Worm (Caenorhabditis elegans) whole organism, early embryonic: ENCODE data around the gene C54G7.1.

Source experiments
- B0310.2 ChIP-seq: sonication (generic microtip); optimal IDR thresholded peaks from 2 replicates; lab custom pipeline; 2016; ENCODE audit warnings: mild to moderate bottlenecking, missing genetic modification characterization, missing compliant biosample characterization
- F13C5.2 ChIP-seq: sonication (generic microtip); optimal IDR thresholded peaks from 2 replicates; lab custom pipeline; 2017; ENCODE audit warnings: mild to moderate bottlenecking, missing genetic modification characterization, inconsistent platforms, missing compliant biosample characterization
- ama-1 ChIP-seq: fragments of 150-350 bp; optimal IDR thresholded peaks from 2 replicates; lab custom pipeline; 2014
- ceh-13 ChIP-seq: fragments of 200-800 bp; sonication (Bioruptor generic); optimal IDR thresholded peaks from 2 replicates; lab custom pipeline; 2018; ENCODE audit warnings: mild to moderate bottlenecking, missing genetic modification characterization, missing compliant biosample characterization
- ceh-36 ChIP-seq: sonication (generic microtip); optimal IDR thresholded peaks from 2 replicates; lab custom pipeline; 2016; ENCODE audit warnings: missing genetic modification characterization, inconsistent platforms, missing compliant biosample characterization
- flt-1 ChIP-seq: fragments of 200-800 bp; sonication (Bioruptor generic); IDR thresholded peaks from 2 replicates; pipeline ENCODE4 v1.3.6; 2022; ENCODE audit warnings: missing genetic modification characterization, missing compliant biosample characterization
- hmbx-1 ChIP-seq: sonication (generic microtip); optimal IDR thresholded peaks from 2 replicates; lab custom pipeline; 2016; ENCODE audit warnings: mild to moderate bottlenecking, missing genetic modification characterization, missing compliant biosample characterization
- hmg-4 ChIP-seq: fragments of 200-800 bp; sonication (Bioruptor generic); optimal IDR thresholded peaks from 2 replicates; lab custom pipeline; 2018; ENCODE audit warnings: mild to moderate bottlenecking, missing genetic modification characterization, missing compliant biosample characterization
- pes-1 ChIP-seq: fragments of 200-800 bp; sonication (Bioruptor generic); IDR thresholded peaks from 2 replicates; pipeline ENCODE4 v1.3.6; 2022; ENCODE audit warnings: missing genetic modification reagents, missing genetic modification characterization, missing compliant biosample characterization
- scrt-1 ChIP-seq: fragments of 200-800 bp; sonication (Bioruptor generic); IDR thresholded peaks from 2 replicates; pipeline ENCODE4 v1.3.6; 2022; ENCODE audit warnings: missing genetic modification characterization, missing compliant biosample characterization
- sea-1 ChIP-seq: fragments of 200-800 bp; sonication (Bioruptor generic); conservative IDR thresholded peaks from 2 replicates; pipeline ENCODE4 v1.3.6; 2022; ENCODE audit warnings: missing genetic modification characterization, missing compliant biosample characterization
- tbx-11 ChIP-seq: fragments of 200-800 bp; sonication (Bioruptor generic); IDR thresholded peaks from 2 replicates; pipeline ENCODE4 v1.3.6; 2022; ENCODE audit warnings: missing genetic modification characterization, missing compliant biosample characterization
- tbx-37 ChIP-seq: fragments of 200-800 bp; sonication (Bioruptor generic); conservative IDR thresholded peaks from 2 replicates; pipeline ENCODE4 v1.3.6; 2022; ENCODE audit warnings: missing genetic modification reagents, missing genetic modification characterization, missing compliant biosample characterization
- tra-4 ChIP-seq: sonication (generic microtip); optimal IDR thresholded peaks from 2 replicates; lab custom pipeline; 2017; ENCODE audit warnings: missing genetic modification characterization, missing compliant biosample characterization

DNA sequence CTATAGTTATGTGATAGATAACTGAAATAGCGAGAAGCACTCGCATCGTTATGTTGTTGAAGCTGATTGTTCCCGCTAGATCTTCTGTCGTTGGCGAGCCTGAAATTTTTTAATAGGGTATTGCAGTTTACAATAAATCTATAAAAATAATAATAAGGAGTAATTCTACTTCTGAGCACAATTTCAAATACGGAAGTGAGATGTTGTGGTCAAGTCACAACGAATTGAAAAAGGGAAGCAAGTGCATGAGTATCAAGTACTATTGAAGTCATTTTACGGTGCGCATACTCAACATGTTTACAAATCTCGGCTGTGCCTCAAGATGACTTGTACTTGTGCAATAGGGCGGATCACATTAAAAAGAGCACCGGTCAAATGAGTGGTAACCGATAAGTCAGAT lies 5.3 kb upstream of the C54G7.1 start, which contains the start of gene lgx-1:
- TF ChIP-seq ama-1 (lab: Kevin White, UChicago) = no peak
- no peak for TF ChIP-seq hmbx-1 (tag; lab: Kevin White, UChicago)
- no peak for TF ChIP-seq ceh-36
- TF ChIP-seq ceh-13 (GFP tag; lab: Kevin White, UChicago) = no peak
- TF ChIP-seq hmg-4 (GFP tag; lab: Kevin White, UChicago) = no peak
- no peak for TF ChIP-seq flt-1 (GFP tag; lab: Robert Waterston, UW)
- TF ChIP-seq tbx-11 (GFP tag; lab: Robert Waterston, UW) = no peak
- no peak for TF ChIP-seq B0310.2
- TF ChIP-seq tra-4 (tag; lab: Kevin White, UChicago) = no peak
- no peak for TF ChIP-seq pes-1 (GFP tag; lab: Robert Waterston, UW)
- TF ChIP-seq sea-1 = no peak
- no peak for TF ChIP-seq scrt-1 (GFP tag; lab: Robert Waterston, UW)
- no peak for TF ChIP-seq F13C5.2 (tag; lab: Kevin White, UChicago)
- TF ChIP-seq tbx-37 (GFP tag; lab: Robert Waterston, UW) = no peak
